Fruit fly (Drosophila melanogaster): Measurements from ENCODE around the gene CG17343.

- TF ChIP-seq Hr38 (GFP tag; optimal IDR thresholded peaks at IDR 0.05): no peak
- TF ChIP-seq CG8632 (GFP tag; optimal IDR thresholded peaks at IDR 0.05): no peak
- TF ChIP-seq CG8119 (GFP tag; IDR thresholded peaks at IDR 0.05): no peak
- TF ChIP-seq achi (GFP tag; optimal IDR thresholded peaks at IDR 0.05): no peak
- no peak for TF ChIP-seq CG6854 (GFP tag; optimal IDR thresholded peaks at IDR 0.05)
- no peak for TF ChIP-seq CG34406 (GFP tag; optimal IDR thresholded peaks at IDR 0.05)
- TF ChIP-seq Hr39 (GFP tag; optimal IDR thresholded peaks at IDR 0.05): no peak
- TF ChIP-seq net (GFP tag; optimal IDR thresholded peaks at IDR 0.05): no peak
- TF ChIP-seq ss (GFP tag; optimal IDR thresholded peaks at IDR 0.05): no peak
- no peak for TF ChIP-seq spab (GFP tag; optimal IDR thresholded peaks at IDR 0.05)
- TF ChIP-seq Sox102F (GFP tag; optimal IDR thresholded peaks at IDR 0.05): no peak
- no peak for TF ChIP-seq CG1621 (tag; optimal IDR thresholded peaks at IDR 0.05)
- TF ChIP-seq Lpt (GFP tag; optimal IDR thresholded peaks at IDR 0.05): no peak
Measured at dm6 chr2L:19083320-19083764, 18.6 kb downstream of the CG17343 start.
